Fruit fly (Drosophila melanogaster) whole organism, adult: ENCODE data around the gene Fmr1.

Experiments
- cic ChIP-seq: fragments of 200-800 bp; sonication (Bioruptor generic); optimal IDR thresholded peaks from 2 replicates; lab custom pipeline; 2017; ENCODE audit warnings: missing biosample characterization, mild to moderate bottlenecking, missing genetic modification characterization, moderate library complexity
- pad ChIP-seq: fragments of 200-800 bp; sonication (Bioruptor generic); optimal IDR thresholded peaks from 3 replicates; lab custom pipeline; 2017; ENCODE audit warnings: missing biosample characterization, missing genetic modification characterization, mild to moderate bottlenecking, moderate library complexity, missing genetic modification reagents

dm6 chr3R:10130091-10130490 is 20.2 kb upstream of the Fmr1 start:
- TF ChIP-seq pad (GFP tag; lab: Kevin White, UChicago) (no peak), cic (GFP tag; lab: Kevin White, UChicago) (no peak)
